Fruit fly (Drosophila melanogaster): ENCODE results near the gene Rsf1.
A peak's percentile ranks its signal among the peaks of the same experiment; 100 is the strongest.

Rsf1 gene

DNA sequence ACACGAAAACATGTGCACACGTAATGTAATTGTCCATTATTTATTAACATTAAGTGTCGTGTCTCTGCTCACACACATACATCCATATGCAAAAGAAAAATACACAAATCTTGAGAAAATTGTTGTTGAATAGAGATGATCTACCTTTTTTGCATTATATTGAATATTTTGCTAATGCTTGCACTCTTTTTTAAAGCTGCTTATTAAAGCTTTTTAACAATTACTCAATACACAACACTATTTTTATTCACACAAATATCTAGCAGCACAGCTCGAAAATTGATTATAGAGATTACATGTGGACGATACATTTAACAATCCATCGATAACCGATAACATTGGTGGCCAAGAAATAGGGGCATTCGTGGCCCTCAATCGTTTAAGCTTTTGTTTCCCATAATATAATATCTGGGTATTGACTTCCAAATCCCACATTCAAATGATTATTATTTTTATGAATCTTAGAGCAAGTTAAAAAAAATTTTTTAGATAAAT lies 28.8 kb upstream of the Rsf1 start, which contains the start of gene Ufd4 (continued):
- TF ChIP-seq CkIIα-i1 (GFP tag; IDR thresholded peaks at IDR 0.05) (no peak), Scr (GFP tag; IDR thresholded peaks at IDR 0.05; ENCODE audit: partially characterized antibody) (peak; percentile 55), bigmax (GFP tag; optimal IDR thresholded peaks at IDR 0.05) (no peak), onecut (GFP tag; IDR thresholded peaks at IDR 0.05) (peak; percentile 93), usp (GFP tag; optimal IDR thresholded peaks at IDR 0.05) (no peak), CG4424 (GFP tag; optimal IDR thresholded peaks at IDR 0.05) (peak; percentile 74), CG34376 (GFP tag; optimal IDR thresholded peaks at IDR 0.05) (peak; percentile 38), CG1792 (GFP tag; optimal IDR thresholded peaks at IDR 0.05) (peak; percentile 20), CG12236 (GFP tag; optimal IDR thresholded peaks at IDR 0.05) (no peak), gsb-n (tag; optimal IDR thresholded peaks at IDR 0.05) (no peak), pfk (GFP tag; optimal IDR thresholded peaks at IDR 0.05) (peak; percentile 47), ro (GFP tag; IDR thresholded peaks at IDR 0.05) (no peak), CG10147 (GFP tag; optimal IDR thresholded peaks at IDR 0.05) (no peak), Ets65A (GFP tag) (no peak), Fer3 (tag; optimal IDR thresholded peaks at IDR 0.05) (no peak), Poxn (GFP tag; IDR thresholded peaks at IDR 0.05) (no peak), CoRest (tag; optimal IDR thresholded peaks at IDR 0.05) (no peak), CG4820 (GFP tag; optimal IDR thresholded peaks at IDR 0.05) (peak; percentile 59), Lim3 (GFP tag; IDR thresholded peaks at IDR 0.05) (no peak), CG4854 (GFP tag; optimal IDR thresholded peaks at IDR 0.05) (peak; percentile 35), CG16779 (GFP tag; IDR thresholded peaks at IDR 0.05) (no peak), gfzf (GFP tag; optimal IDR thresholded peaks at IDR 0.05) (peak; percentile 14), ttk (GFP tag; IDR thresholded peaks at IDR 0.05) (no peak; the same call in 1 of the 2 replicates), bbx (GFP tag; IDR thresholded peaks at IDR 0.05; ENCODE audit: partially characterized antibody) (peak; percentile 61; the same call in 1 of the 2 replicates), Meics (GFP tag; optimal IDR thresholded peaks at IDR 0.05) (no peak), Dbx (GFP tag; IDR thresholded peaks at IDR 0.05) (peak; percentile 68; the same call in 1 of the 3 replicates), Jarid2 (GFP tag; optimal IDR thresholded peaks at IDR 0.05) (no peak), Bgb (GFP tag; IDR thresholded peaks at IDR 0.05; ENCODE audit: partially characterized antibody) (peak; percentile 32; the same call in 1 of the 2 replicates), CG10431 (GFP tag; optimal IDR thresholded peaks at IDR 0.05) (no peak), CG3726 (GFP tag; IDR thresholded peaks at IDR 0.05) (no peak), tx (GFP tag; optimal IDR thresholded peaks at IDR 0.05) (peak; percentile 58), mld (GFP tag; IDR thresholded peaks at IDR 0.05; ENCODE audit: partially characterized antibody) (no peak), gsb (GFP tag; IDR thresholded peaks at IDR 0.05) (no peak), CG6813 (GFP tag; optimal IDR thresholded peaks at IDR 0.05) (no peak), crol (GFP tag; IDR thresholded peaks at IDR 0.05) (no peak), bowl (GFP tag; IDR thresholded peaks at IDR 0.05) (no peak), tap (tag; optimal IDR thresholded peaks at IDR 0.05) (no peak), ap (GFP tag; IDR thresholded peaks at IDR 0.05) (no peak), dysf (GFP tag; IDR thresholded peaks at IDR 0.05) (no peak; the same call in 2 of the 3 replicates), az2 (GFP tag; optimal IDR thresholded peaks at IDR 0.05) (peak; percentile 72), Asciz (GFP tag; optimal IDR thresholded peaks at IDR 0.05) (no peak), HLH3B (GFP tag; IDR thresholded peaks at IDR 0.05) (peak; percentile 74; the same call in 1 of the 2 replicates), C15 (GFP tag; IDR thresholded peaks at IDR 0.05) (no peak), mirr (GFP tag; optimal IDR thresholded peaks at IDR 0.05) (no peak), CG15696 (tag; optimal IDR thresholded peaks at IDR 0.05) (peak; percentile 65), Optix (GFP tag; IDR thresholded peaks at IDR 0.05) (no peak), CG1233 (GFP tag; optimal IDR thresholded peaks at IDR 0.05) (peak; percentile 46), CG3407 (GFP tag; optimal IDR thresholded peaks at IDR 0.05) (no peak), Gsc (GFP tag; IDR thresholded peaks at IDR 0.05) (no peak), wor (GFP tag; IDR thresholded peaks at IDR 0.05) (no peak), dimm (GFP tag; IDR thresholded peaks at IDR 0.05) (no peak)

Data from whole organism, embryonic.